Fruit fly (Drosophila melanogaster) whole organism, embryonic: Measurements from ENCODE around the gene Cpr66Cb.
A peak's percentile ranks its signal among the peaks of the same experiment; 100 is the strongest.

Experiments used
- Aef1 ChIP-seq: fragments of 200-800 bp; sonication (Bioruptor generic); IDR thresholded peaks from 3 replicates; pipeline ENCODE4 v1.3.6; 2022; ENCODE audit warnings: missing biosample characterization, missing genetic modification characterization
- Antp ChIP-seq: fragments of 200-800 bp; sonication (Bioruptor generic); optimal IDR thresholded peaks from 3 replicates; lab custom pipeline; 2016; ENCODE audit warnings: missing biosample characterization, missing genetic modification characterization
- Atf-2 ChIP-seq: fragments of 200-800 bp; sonication (Bioruptor generic); optimal IDR thresholded peaks from 2 replicates; lab custom pipeline; 2016; ENCODE audit warnings: missing biosample characterization, missing genetic modification characterization
- Bdp1 ChIP-seq: fragments of 200-800 bp; sonication (Bioruptor generic); optimal IDR thresholded peaks from 3 replicates; lab custom pipeline; 2016; ENCODE audit warnings: missing biosample characterization, missing genetic modification characterization
- CG10654 ChIP-seq: fragments of 200-800 bp; sonication (Bioruptor generic); optimal IDR thresholded peaks from 2 replicates; lab custom pipeline; 2016; ENCODE audit warnings: missing biosample characterization, missing genetic modification characterization
- CG10979 ChIP-seq: fragments of 200-800 bp; sonication (Bioruptor generic); optimal IDR thresholded peaks from 2 replicates; lab custom pipeline; 2018; ENCODE audit warnings: missing biosample characterization, mild to moderate bottlenecking, missing genetic modification characterization, moderate library complexity
- CG11560 ChIP-seq: fragments of 200-800 bp; sonication (Bioruptor generic); IDR thresholded peaks from 3 replicates; pipeline ENCODE4 v1.3.6; 2022; ENCODE audit warnings: missing biosample characterization, missing genetic modification characterization
- CG12659 ChIP-seq: fragments of 200-800 bp; sonication (Bioruptor generic); optimal IDR thresholded peaks from 3 replicates; lab custom pipeline; 2017; ENCODE audit warnings: mild to moderate bottlenecking, missing biosample characterization, missing genetic modification reagents, missing genetic modification characterization
- CG13424 ChIP-seq: fragments of 200-800 bp; sonication (Bioruptor generic); optimal IDR thresholded peaks from 2 replicates; lab custom pipeline; 2019; ENCODE audit warnings: missing biosample characterization, mild to moderate bottlenecking, missing genetic modification characterization, moderate library complexity
- CG1602 ChIP-seq: fragments of 200-800 bp; sonication (Bioruptor generic); optimal IDR thresholded peaks from 3 replicates; lab custom pipeline; 2016; ENCODE audit warnings: missing biosample characterization, missing genetic modification characterization
- CG16863 ChIP-seq: fragments of 200-800 bp; sonication (Bioruptor generic); optimal IDR thresholded peaks from 3 replicates; lab custom pipeline; 2016; ENCODE audit warnings: missing biosample characterization, missing genetic modification characterization
- CG17186 ChIP-seq: fragments of 200-800 bp; sonication (Bioruptor generic); optimal IDR thresholded peaks from 3 replicates; lab custom pipeline; 2017; ENCODE audit warnings: missing biosample characterization, missing genetic modification reagents, missing genetic modification characterization
- CG17385 ChIP-seq: fragments of 200-800 bp; sonication (Bioruptor generic); optimal IDR thresholded peaks from 3 replicates; lab custom pipeline; 2018; ENCODE audit warnings: missing biosample characterization, mild to moderate bottlenecking, missing genetic modification characterization
- CG17829 ChIP-seq: fragments of 200-800 bp; optimal IDR thresholded peaks from 2 replicates; lab custom pipeline; 2019; ENCODE audit warnings: missing biosample characterization, mild to moderate bottlenecking, missing genetic modification characterization, moderate library complexity
- CG30431 ChIP-seq: fragments of 200-800 bp; sonication (Bioruptor generic); optimal IDR thresholded peaks from 2 replicates; lab custom pipeline; 2017; ENCODE audit warnings: missing biosample characterization, missing genetic modification characterization
- CG3065 ChIP-seq: fragments of 200-800 bp; sonication (Bioruptor generic); optimal IDR thresholded peaks from 2 replicates; lab custom pipeline; 2016; ENCODE audit warnings: missing biosample characterization, missing genetic modification characterization
- CG31365 ChIP-seq: fragments of 200-800 bp; sonication (Bioruptor generic); optimal IDR thresholded peaks from 2 replicates; lab custom pipeline; 2018; ENCODE audit warnings: missing biosample characterization, mild to moderate bottlenecking, missing genetic modification characterization
- CG34376 ChIP-seq: fragments of 200-800 bp; sonication (Bioruptor generic); optimal IDR thresholded peaks from 2 replicates; lab custom pipeline; 2018; ENCODE audit warnings: missing biosample characterization, mild to moderate bottlenecking, missing genetic modification characterization
- CG4424 ChIP-seq: fragments of 200-800 bp; sonication (Bioruptor generic); optimal IDR thresholded peaks from 3 replicates; lab custom pipeline; 2016; ENCODE audit warnings: missing biosample characterization, missing genetic modification characterization
- CG6254 ChIP-seq: fragments of 200-800 bp; sonication (Bioruptor generic); optimal IDR thresholded peaks from 3 replicates; lab custom pipeline; 2017; ENCODE audit warnings: mild to moderate bottlenecking, missing biosample characterization, missing genetic modification reagents, missing genetic modification characterization
- CG8089 ChIP-seq: fragments of 200-800 bp; sonication (Bioruptor generic); optimal IDR thresholded peaks from 3 replicates; lab custom pipeline; 2016; ENCODE audit warnings: missing biosample characterization, missing genetic modification characterization
- CG8478 ChIP-seq: fragments of >200 bp; optimal IDR thresholded peaks from 2 replicates; lab custom pipeline; 2018
- CoRest ChIP-seq: fragments of 200-800 bp; sonication (Bioruptor generic); optimal IDR thresholded peaks from 3 replicates; lab custom pipeline; 2018; ENCODE audit warnings: missing biosample characterization, mild to moderate bottlenecking, missing genetic modification characterization, moderate library complexity
- Dip3 ChIP-seq: fragments of 200-800 bp; sonication (Bioruptor generic); optimal IDR thresholded peaks from 3 replicates; lab custom pipeline; 2016; ENCODE audit warnings: missing biosample characterization, missing genetic modification characterization
- Drgx ChIP-seq: fragments of 200-800 bp; sonication (Bioruptor generic); IDR thresholded peaks from 2 replicates; pipeline ENCODE4 v1.3.6; 2022; ENCODE audit warnings: missing biosample characterization, missing genetic modification characterization
- Fer3 ChIP-seq: fragments of 200-800 bp; sonication (Bioruptor generic); optimal IDR thresholded peaks from 2 replicates; lab custom pipeline; 2018; ENCODE audit warnings: missing biosample characterization, mild to moderate bottlenecking, missing genetic modification characterization, moderate library complexity
- Hmx ChIP-seq: fragments of 200-800 bp; sonication (Bioruptor generic); optimal IDR thresholded peaks from 2 replicates; lab custom pipeline; 2016; ENCODE audit warnings: missing biosample characterization, missing genetic modification characterization
- Lim3 ChIP-seq: fragments of 200-800 bp; sonication (Bioruptor generic); IDR thresholded peaks from 2 replicates; pipeline ENCODE4 v1.3.6; 2022; ENCODE audit warnings: missing biosample characterization, missing genetic modification characterization
- NC2β ChIP-seq: fragments of 200-800 bp; sonication (Bioruptor generic); optimal IDR thresholded peaks from 2 replicates; lab custom pipeline; 2016; ENCODE audit warnings: missing biosample characterization, missing genetic modification characterization
- Pdp1 ChIP-seq, 2 experiments: fragments of 200-800 bp; sonication (Bioruptor generic); optimal IDR thresholded peaks; 3 replicates each; lab custom pipeline; 2016; ENCODE audit warnings: missing biosample characterization in 2 of 2, missing genetic modification characterization in 2 of 2, mild to moderate bottlenecking in 1 of 2, moderate library complexity in 1 of 2
- Ptx1 ChIP-seq: fragments of 200-800 bp; sonication (Bioruptor generic); IDR thresholded peaks from 2 replicates; pipeline ENCODE4 v1.3.6; 2022; ENCODE audit warnings: missing biosample characterization, missing genetic modification characterization
- Rfx ChIP-seq: fragments of 200-800 bp; sonication (Bioruptor generic); IDR thresholded peaks from 2 replicates; pipeline ENCODE4 v1.3.6; 2022; ENCODE audit warnings: missing biosample characterization, missing genetic modification characterization
- Sry-δ ChIP-seq: fragments of 200-800 bp; sonication (Bioruptor generic); optimal IDR thresholded peaks from 2 replicates; lab custom pipeline; 2016; ENCODE audit warnings: missing biosample characterization, missing genetic modification characterization
- amos ChIP-seq: fragments of 200-800 bp; sonication (Bioruptor generic); IDR thresholded peaks from 2 replicates; pipeline ENCODE4 v1.3.6; 2022; ENCODE audit warnings: missing biosample characterization, missing genetic modification characterization; ENCODE audit not compliant: partially characterized antibody
- ap ChIP-seq: fragments of 200-800 bp; sonication (Bioruptor generic); IDR thresholded peaks from 2 replicates; pipeline ENCODE4 v1.3.6; 2022; ENCODE audit warnings: missing biosample characterization, missing genetic modification characterization
- bab2 ChIP-seq: fragments of 200-800 bp; sonication (Bioruptor generic); optimal IDR thresholded peaks from 2 replicates; lab custom pipeline; 2016; ENCODE audit warnings: missing biosample characterization, missing genetic modification characterization
- bcd ChIP-seq: fragments of 200-800 bp; sonication (Bioruptor generic); optimal IDR thresholded peaks from 2 replicates; lab custom pipeline; 2017; ENCODE audit warnings: missing biosample characterization, mild to moderate bottlenecking, missing genetic modification characterization
- en ChIP-seq: fragments of 200-800 bp; sonication (Bioruptor generic); optimal IDR thresholded peaks from 2 replicates; lab custom pipeline; 2016; ENCODE audit warnings: missing biosample characterization, missing genetic modification characterization
- ham ChIP-seq: fragments of 200-800 bp; sonication (Bioruptor generic); IDR thresholded peaks from 2 replicates; pipeline ENCODE4 v1.3.6; 2022; ENCODE audit warnings: missing biosample characterization, missing genetic modification characterization
- lbe ChIP-seq: fragments of 200-800 bp; sonication (Bioruptor generic); optimal IDR thresholded peaks from 2 replicates; lab custom pipeline; 2016; ENCODE audit warnings: missing biosample characterization, mild to moderate bottlenecking, missing genetic modification characterization
- nerfin-2 ChIP-seq: fragments of 200-800 bp; sonication (Bioruptor generic); IDR thresholded peaks from 2 replicates; pipeline ENCODE4 v1.3.6; 2022; ENCODE audit warnings: missing biosample characterization, missing genetic modification characterization; ENCODE audit not compliant: partially characterized antibody
- pros ChIP-seq: fragments of 200-800 bp; sonication (Bioruptor generic); optimal IDR thresholded peaks from 3 replicates; lab custom pipeline; 2019; ENCODE audit warnings: missing biosample characterization, mild to moderate bottlenecking, missing genetic modification characterization, moderate library complexity
- row ChIP-seq: fragments of 200-800 bp; sonication (Bioruptor generic); IDR thresholded peaks from 3 replicates; pipeline ENCODE4 v1.3.6; 2022; ENCODE audit warnings: missing biosample characterization, missing genetic modification characterization
- salm ChIP-seq: fragments of 200-800 bp; sonication (Bioruptor generic); optimal IDR thresholded peaks from 2 replicates; lab custom pipeline; 2018; ENCODE audit warnings: missing biosample characterization, mild to moderate bottlenecking, missing genetic modification characterization
- slou ChIP-seq: fragments of 200-800 bp; sonication (Bioruptor generic); optimal IDR thresholded peaks from 3 replicates; lab custom pipeline; 2016; ENCODE audit warnings: missing biosample characterization, missing genetic modification characterization
- slp2 ChIP-seq: fragments of 200-800 bp; sonication (Bioruptor generic); optimal IDR thresholded peaks from 2 replicates; lab custom pipeline; 2016; ENCODE audit warnings: missing biosample characterization, missing genetic modification characterization
- sr ChIP-seq: fragments of 200-800 bp; sonication (Bioruptor generic); IDR thresholded peaks from 3 replicates; pipeline ENCODE4 v1.3.6; 2022; ENCODE audit warnings: missing biosample characterization, missing genetic modification characterization
- tup ChIP-seq: fragments of 200-800 bp; sonication (Bioruptor generic); optimal IDR thresholded peaks from 2 replicates; lab custom pipeline; 2016; ENCODE audit warnings: missing biosample characterization, mild to moderate bottlenecking, missing genetic modification characterization, moderate library complexity
- unc-4 ChIP-seq: fragments of 200-800 bp; sonication (Bioruptor generic); IDR thresholded peaks from 2 replicates; pipeline ENCODE4 v1.3.6; 2022; ENCODE audit warnings: missing biosample characterization, missing genetic modification characterization; ENCODE audit not compliant: partially characterized antibody
- zf30C ChIP-seq: fragments of 200-800 bp; sonication (Bioruptor generic); optimal IDR thresholded peaks from 3 replicates; lab custom pipeline; 2018; ENCODE audit warnings: missing biosample characterization, mild to moderate bottlenecking, missing genetic modification characterization

The Cpr66Cb gene

DNA sequence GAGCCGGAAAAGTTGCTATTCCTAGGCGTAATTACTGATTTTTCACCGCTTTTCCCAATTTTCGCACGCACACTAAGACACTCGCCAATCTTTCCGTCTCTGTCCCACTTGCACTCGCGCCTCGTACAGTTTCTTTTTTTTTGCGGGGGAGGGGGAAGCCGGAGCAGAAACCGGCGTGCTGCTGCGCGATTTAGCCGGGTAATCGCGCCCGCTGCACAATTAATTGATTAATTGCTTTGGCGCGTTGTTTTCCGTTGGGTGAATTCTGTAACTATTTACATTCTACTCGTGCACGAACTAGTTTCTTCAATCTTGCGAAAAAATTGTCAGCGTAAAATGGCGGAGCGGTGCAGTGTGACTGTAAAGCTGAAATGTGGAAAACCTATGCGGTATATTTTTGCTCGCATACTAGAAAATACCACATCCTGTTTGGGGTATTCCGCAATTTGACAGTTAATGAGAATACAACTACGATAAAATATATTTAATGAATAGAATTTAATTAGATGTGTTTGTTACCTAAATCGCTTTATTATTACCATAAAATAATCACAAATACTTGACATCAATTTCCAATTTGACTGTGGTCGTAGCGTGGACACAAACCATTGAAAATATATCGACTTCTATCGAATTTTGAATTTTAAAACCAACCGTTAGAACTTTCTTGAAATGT, 21.2 kb upstream of the Cpr66Cb start, which contains the start of gene Cpsf6 (continued):
- TF ChIP-seq pros (GFP tag; lab: Kevin White, UChicago) = peak; percentile 60
- no peak for TF ChIP-seq en (GFP tag; lab: Kevin White, UChicago)
- TF ChIP-seq Antp (GFP tag; lab: Kevin White, UChicago) = no peak
- no peak for TF ChIP-seq ham
- peak; percentile 54 for TF ChIP-seq CG17186
- peak; percentile 41 for TF ChIP-seq Sry-δ
- TF ChIP-seq CoRest (tag; lab: Kevin White, UChicago) = peak; percentile 86
- peak; percentile 64 for TF ChIP-seq CG10979 (tag; lab: Kevin White, UChicago)
- 0 out of 3 replicates have a peak, but pooled peaks have one; percentile 2 for TF ChIP-seq sr (GFP tag; lab: Robert Waterston, UW)
- TF ChIP-seq Rfx (GFP tag; lab: Robert Waterston, UW) = peak; percentile 70
- TF ChIP-seq CG16863 = peak; percentile 17
- 0 out of 2 replicates have a peak, but pooled peaks have one; percentile 18 for TF ChIP-seq nerfin-2 (GFP tag; lab: Robert Waterston, UW)
- no peak for TF ChIP-seq CG30431
- peak; percentile 39 for TF ChIP-seq CG17385 (GFP tag; lab: Kevin White, UChicago)
- TF ChIP-seq ap (GFP tag; lab: Robert Waterston, UW) = 0 out of 2 replicates have a peak, but pooled peaks have one; percentile 25
- no peak for TF ChIP-seq amos (GFP tag; lab: Robert Waterston, UW)
- TF ChIP-seq CG8478 (lab: Kevin White, UChicago) = peak; percentile 88
- TF ChIP-seq Drgx (GFP tag; lab: Robert Waterston, UW) = no peak
- TF ChIP-seq zf30C (GFP tag; lab: Kevin White, UChicago) = no peak
- peak; percentile 80 for TF ChIP-seq CG17829 (tag; lab: Kevin White, UChicago)
- TF ChIP-seq lbe (GFP tag; lab: Kevin White, UChicago) = peak; percentile 67
- TF ChIP-seq Pdp1 (GFP tag; optimal IDR thresholded peaks at IDR 0.05; lab: Kevin White, UChicago) = peak in 1 of 2 experiments; percentile 40
- TF ChIP-seq Fer3 (tag; lab: Kevin White, UChicago) = peak; percentile 66
- TF ChIP-seq bab2 (GFP tag; lab: Kevin White, UChicago) = no peak
- TF ChIP-seq CG6254 (GFP tag; lab: Kevin White, UChicago) = no peak
- TF ChIP-seq row (GFP tag; lab: Robert Waterston, UW) = peak; percentile 85
- TF ChIP-seq Atf-2 (GFP tag; lab: Kevin White, UChicago) = no peak
- TF ChIP-seq unc-4 = peak; percentile 29; the same call in 1 of the 2 replicates
- TF ChIP-seq CG8089 (GFP tag; lab: Kevin White, UChicago) = peak; percentile 25
- TF ChIP-seq slp2 (GFP tag; lab: Kevin White, UChicago) = no peak
- no peak for TF ChIP-seq Lim3
- peak; percentile 60 for TF ChIP-seq CG12659
- TF ChIP-seq Ptx1 = peak; percentile 54
- TF ChIP-seq CG10654 (GFP tag; lab: Kevin White, UChicago) = peak; percentile 36
- TF ChIP-seq CG13424 (tag; lab: Kevin White, UChicago) = peak; percentile 79
- peak; percentile 2 for TF ChIP-seq Dip3 (GFP tag; lab: Kevin White, UChicago)
- peak; percentile 34 for TF ChIP-seq CG31365 (tag; lab: Kevin White, UChicago)
- no peak for TF ChIP-seq NC2β (GFP tag; lab: Kevin White, UChicago)
- no peak for TF ChIP-seq salm (tag; lab: Kevin White, UChicago)
- peak; percentile 30 for TF ChIP-seq Hmx (GFP tag; lab: Kevin White, UChicago)
- TF ChIP-seq CG11560 = no peak
- peak; percentile 38 for TF ChIP-seq bcd (GFP tag; lab: Kevin White, UChicago)
- TF ChIP-seq CG34376 (GFP tag; lab: Kevin White, UChicago) = no peak
- TF ChIP-seq slou = no peak
- TF ChIP-seq Aef1 = no peak
- TF ChIP-seq CG3065 = peak; percentile 1
- no peak for TF ChIP-seq tup (GFP tag; lab: Kevin White, UChicago)
- peak; percentile 29 for TF ChIP-seq Bdp1 (GFP tag; lab: Kevin White, UChicago)
- peak; percentile 60 for TF ChIP-seq CG4424 (GFP tag; lab: Kevin White, UChicago)
- TF ChIP-seq CG1602 (GFP tag; lab: Kevin White, UChicago) = peak; percentile 74
